Worm (Caenorhabditis elegans) whole organism, young adult: ENCODE data around the gene R05G6.9.
A peak's percentile ranks its signal among the peaks of the same experiment; 100 is the strongest.

Source experiments
- B0035.1 ChIP-seq: sonication (generic microtip); optimal IDR thresholded peaks from 2 replicates; lab custom pipeline; 2016; ENCODE audit warnings: missing genetic modification characterization, mild to moderate bottlenecking, missing compliant biosample characterization, missing genotype, missing genetic modification reagents
- B0336.3 ChIP-seq: fragments of 200-800 bp; sonication (Bioruptor generic); IDR thresholded peaks from 2 replicates; pipeline ENCODE4 v1.3.6; 2022; ENCODE audit warnings: missing genetic modification characterization, missing compliant biosample characterization
- D2030.7 ChIP-seq: fragments of 200-800 bp; sonication (Bioruptor generic); IDR thresholded peaks from 2 replicates; pipeline ENCODE4 v1.3.6; 2022; ENCODE audit warnings: missing genetic modification reagents, missing genetic modification characterization, missing compliant biosample characterization
- F33H1.4 ChIP-seq: fragments of 200-800 bp; sonication (Bioruptor generic); IDR thresholded peaks from 2 replicates; pipeline ENCODE4 v1.3.6; 2022; ENCODE audit warnings: missing genetic modification reagents, missing genetic modification characterization, missing compliant biosample characterization
- F49E8.2 ChIP-seq: sonication (generic microtip); optimal IDR thresholded peaks from 3 replicates; lab custom pipeline; 2017; ENCODE audit warnings: missing genetic modification characterization, mild to moderate bottlenecking, missing compliant biosample characterization, antibody characterized with exemption, moderate library complexity; ENCODE audit not compliant: insufficient read depth
- F55B11.4 ChIP-seq: sonication (generic microtip); optimal IDR thresholded peaks from 2 replicates; lab custom pipeline; 2016; ENCODE audit warnings: missing compliant biosample characterization, missing genetic modification characterization, borderline replicate concordance; ENCODE audit not compliant: insufficient read depth
- F57C9.4 ChIP-seq: sonication (generic microtip); optimal IDR thresholded peaks from 2 replicates; lab custom pipeline; 2017; ENCODE audit warnings: mild to moderate bottlenecking, missing genetic modification characterization, missing compliant biosample characterization
- K11D2.4 ChIP-seq: fragments of 200-800 bp; sonication (Bioruptor generic); IDR thresholded peaks from 2 replicates; pipeline ENCODE4 v1.3.6; 2022; ENCODE audit warnings: missing genetic modification reagents, missing genetic modification characterization, missing compliant biosample characterization
- K12H6.12 ChIP-seq: fragments of 200-800 bp; sonication (Bioruptor generic); optimal IDR thresholded peaks from 2 replicates; lab custom pipeline; 2018; ENCODE audit warnings: mild to moderate bottlenecking, missing genetic modification characterization, missing compliant biosample characterization
- Y53F4B.3 ChIP-seq: fragments of 200-800 bp; sonication (Bioruptor generic); IDR thresholded peaks from 2 replicates; pipeline ENCODE4 v1.3.6; 2022; ENCODE audit warnings: missing genetic modification reagents, missing genetic modification characterization, missing compliant biosample characterization
- Y53G8AR.9 ChIP-seq: fragments of 200-800 bp; sonication (Bioruptor generic); conservative IDR thresholded peaks from 2 replicates; pipeline ENCODE4 v1.3.6; 2022; ENCODE audit warnings: missing genetic modification reagents, missing genetic modification characterization, missing compliant biosample characterization
- aptf-3 ChIP-seq: fragments of 200-800 bp; sonication (Bioruptor generic); IDR thresholded peaks from 2 replicates; pipeline ENCODE4 v1.3.6; 2022; ENCODE audit warnings: missing genetic modification characterization, missing compliant biosample characterization
- atf-7 ChIP-seq: sonication (generic microtip); optimal IDR thresholded peaks from 2 replicates; lab custom pipeline; 2017; ENCODE audit warnings: mild to moderate bottlenecking, missing genetic modification characterization, missing compliant biosample characterization
- athp-1 ChIP-seq: sonication (generic microtip); optimal IDR thresholded peaks from 2 replicates; lab custom pipeline; 2017; ENCODE audit warnings: mild to moderate bottlenecking, missing genetic modification characterization, missing compliant biosample characterization
- ccch-3 ChIP-seq: fragments of 200-800 bp; sonication (Bioruptor generic); optimal IDR thresholded peaks from 2 replicates; lab custom pipeline; 2018; ENCODE audit warnings: mild to moderate bottlenecking, missing genetic modification characterization, missing compliant biosample characterization
- cebp-1 ChIP-seq, 2 experiments: fragments of 200-800 bp in 1 of 2; sonication (Bioruptor generic) in 1 of 2; sonication (generic microtip) in 1 of 2; IDR thresholded peaks in 1 of 2; optimal IDR thresholded peaks in 1 of 2; 2 replicates each; pipeline versions ENCODE4 v1.3.6 to Lab custom; 2017 to 2022; ENCODE audit warnings: missing compliant biosample characterization in 2 of 2, missing genetic modification characterization in 2 of 2, mild to moderate bottlenecking in 1 of 2, missing genetic modification reagents in 1 of 2, moderate library complexity in 1 of 2
- cebp-2 ChIP-seq: fragments of 200-800 bp; sonication (Bioruptor generic); IDR thresholded peaks from 2 replicates; pipeline ENCODE4 v1.3.6; 2022; ENCODE audit warnings: missing genetic modification characterization, missing compliant biosample characterization
- ceh-79 ChIP-seq: sonication (generic microtip); optimal IDR thresholded peaks from 2 replicates; lab custom pipeline; 2017; ENCODE audit warnings: mild to moderate bottlenecking, missing genetic modification characterization, missing compliant biosample characterization
- die-1 ChIP-seq: sonication (generic microtip); optimal IDR thresholded peaks from 2 replicates; lab custom pipeline; 2016; ENCODE audit warnings: missing genotype, mild to moderate bottlenecking, missing genetic modification characterization, missing compliant biosample characterization
- egrh-3 ChIP-seq: fragments of 200-800 bp; sonication (Bioruptor generic); IDR thresholded peaks from 2 replicates; pipeline ENCODE4 v1.3.6; 2022; ENCODE audit warnings: missing genetic modification reagents, missing genetic modification characterization, missing compliant biosample characterization
- ekl-4 ChIP-seq: fragments of 200-800 bp; sonication (Bioruptor generic); IDR thresholded peaks from 2 replicates; pipeline ENCODE4 v1.3.6; 2022; ENCODE audit warnings: missing genetic modification reagents, missing genetic modification characterization, missing compliant biosample characterization
- fkh-3 ChIP-seq: sonication (generic microtip); optimal IDR thresholded peaks from 2 replicates; lab custom pipeline; 2016; ENCODE audit warnings: mild to moderate bottlenecking, missing genetic modification characterization, missing compliant biosample characterization
- hlh-12 ChIP-seq: sonication (generic microtip); optimal IDR thresholded peaks from 2 replicates; lab custom pipeline; 2016; ENCODE audit warnings: missing genetic modification characterization, missing compliant biosample characterization
- hmg-1.2 ChIP-seq: fragments of 200-800 bp; sonication (Bioruptor generic); IDR thresholded peaks from 2 replicates; pipeline ENCODE4 v1.3.6; 2022; ENCODE audit warnings: missing genetic modification reagents, missing genetic modification characterization, missing compliant biosample characterization
- hsf-1 ChIP-seq: fragments of 200-800 bp; sonication (Bioruptor generic); IDR thresholded peaks from 2 replicates; pipeline ENCODE4 v1.3.6; 2022; ENCODE audit warnings: missing genetic modification reagents, missing genetic modification characterization, missing compliant biosample characterization
- let-607 ChIP-seq, 2 experiments: fragments of 200-800 bp in 1 of 2; sonication (Bioruptor generic) in 1 of 2; sonication (generic microtip) in 1 of 2; optimal IDR thresholded peaks; 2 replicates each; lab custom pipeline; 2016 to 2018; ENCODE audit warnings: mild to moderate bottlenecking in 2 of 2, missing compliant biosample characterization in 2 of 2, missing genetic modification characterization in 2 of 2, moderate library complexity in 2 of 2, missing genotype in 1 of 2
- madf-6 ChIP-seq: fragments of 200-800 bp; sonication (Bioruptor generic); IDR thresholded peaks from 2 replicates; pipeline ENCODE4 v1.3.6; 2022; ENCODE audit warnings: missing genetic modification reagents, missing genetic modification characterization, missing compliant biosample characterization
- madf-8 ChIP-seq: fragments of 200-800 bp; sonication (Bioruptor generic); conservative IDR thresholded peaks from 2 replicates; pipeline ENCODE4 v1.3.6; 2022; ENCODE audit warnings: missing genetic modification reagents, missing genetic modification characterization, missing compliant biosample characterization
- mxl-1 ChIP-seq: sonication (generic microtip); optimal IDR thresholded peaks from 2 replicates; lab custom pipeline; 2016; ENCODE audit warnings: missing genetic modification characterization, missing compliant biosample characterization
- nhr-80 ChIP-seq: sonication (generic microtip); optimal IDR thresholded peaks from 2 replicates; lab custom pipeline; 2016; ENCODE audit warnings: missing genetic modification characterization, missing compliant biosample characterization
- nhr-90 ChIP-seq: sonication (generic microtip); optimal IDR thresholded peaks from 2 replicates; lab custom pipeline; 2016; ENCODE audit warnings: missing genotype, mild to moderate bottlenecking, missing genetic modification characterization, missing compliant biosample characterization
- pha-4 ChIP-seq: fragments of 150-350 bp; sonication (generic microtip); optimal IDR thresholded peaks from 2 replicates; lab custom pipeline; 2014; ENCODE audit warnings: missing biosample characterization, missing genetic modification reagents, missing genetic modification characterization
- rec-8 ChIP-seq, 2 experiments: sonication (generic microtip); optimal IDR thresholded peaks; 2 replicates each; lab custom pipeline; 2016; ENCODE audit warnings: mild to moderate bottlenecking in 2 of 2, missing genetic modification characterization in 2 of 2, missing genetic modification reagents in 2 of 2, missing genotype in 2 of 2, missing biosample characterization in 1 of 2, missing compliant biosample characterization in 1 of 2, moderate library complexity in 1 of 2
- sdz-38 ChIP-seq: sonication (generic microtip); optimal IDR thresholded peaks from 2 replicates; lab custom pipeline; 2016; ENCODE audit warnings: missing genotype, missing genetic modification characterization, missing compliant biosample characterization
- snpc-4 ChIP-seq, 5 experiments: fragments of 150-350 bp in 1 of 5; sonication (generic microtip) in 4 of 5; optimal IDR thresholded peaks; 2 replicates each; lab custom pipeline; 2014 to 2018; ENCODE audit warnings: missing genetic modification characterization in 5 of 5, missing biosample characterization in 3 of 5, antibody characterized with exemption in 2 of 5, mild to moderate bottlenecking in 2 of 5, missing compliant biosample characterization in 2 of 5, missing genotype in 2 of 5, moderate library complexity in 2 of 5, missing genetic modification reagents in 1 of 5
- tbp1 ChIP-seq: fragments of 200-800 bp; sonication (Bioruptor generic); optimal IDR thresholded peaks from 2 replicates; lab custom pipeline; 2018; ENCODE audit warnings: mild to moderate bottlenecking, missing genetic modification characterization, missing compliant biosample characterization
- tlf-1 ChIP-seq: fragments of 200-800 bp; sonication (Bioruptor generic); optimal IDR thresholded peaks from 2 replicates; lab custom pipeline; 2018; ENCODE audit warnings: mild to moderate bottlenecking, missing genetic modification characterization, missing compliant biosample characterization
- unc-130 ChIP-seq: sonication (generic microtip); optimal IDR thresholded peaks from 2 replicates; lab custom pipeline; 2016; ENCODE audit warnings: missing genetic modification reagents, missing genetic modification characterization, missing compliant biosample characterization
- unc-62 ChIP-seq: fragments of 150-350 bp; optimal IDR thresholded peaks from 2 replicates; lab custom pipeline; 2014; ENCODE audit warnings: missing biosample characterization, missing genetic modification reagents, missing genetic modification characterization
- zim-3 ChIP-seq: sonication (generic microtip); optimal IDR thresholded peaks from 2 replicates; lab custom pipeline; 2017; ENCODE audit warnings: mild to moderate bottlenecking, missing genetic modification characterization, moderate library complexity, missing compliant biosample characterization
- ztf-28 ChIP-seq: fragments of 200-800 bp; sonication (Bioruptor generic); IDR thresholded peaks from 2 replicates; pipeline ENCODE4 v1.3.6; 2022; ENCODE audit warnings: missing genetic modification reagents, missing genetic modification characterization, missing compliant biosample characterization
- ztf-6 ChIP-seq: fragments of 200-800 bp; sonication (Bioruptor generic); IDR thresholded peaks from 2 replicates; pipeline ENCODE4 v1.3.6; 2022; ENCODE audit warnings: missing genetic modification reagents, missing genetic modification characterization, missing compliant biosample characterization

The R05G6.9 gene

ce11 chrIV:7497750-7498149 is 18.3 kb downstream of the R05G6.9 start, which contains the start of gene egas-4:
Gene egas-4, minus strand, starts transcription at chrIV:7497850.
- TF ChIP-seq unc-130 (GFP tag; lab: Kevin White, UChicago), result no peak
- no peak for TF ChIP-seq hsf-1 (GFP tag; lab: Robert Waterston, UW)
- TF ChIP-seq ceh-79 (tag; lab: Kevin White, UChicago), result no peak
- no peak for TF ChIP-seq atf-7 (tag; lab: Kevin White, UChicago)
- no peak for TF ChIP-seq Y53G8AR.9 (GFP tag; lab: Robert Waterston, UW)

- TF ChIP-seq Y53F4B.3 (GFP tag; lab: Robert Waterston, UW) (no peak), nhr-80 (peak; percentile 86)
Measured at ce11 chrIV:7497205-7497604, 18.9 kb downstream of the R05G6.9 start.

- TF ChIP-seq nhr-90 (tag; lab: Kevin White, UChicago), result no peak
- TF ChIP-seq ztf-6 (GFP tag; lab: Robert Waterston, UW), result no peak
- TF ChIP-seq let-607 (tag; optimal IDR thresholded peaks at IDR 0.05; lab: Kevin White, UChicago), result no peak
- TF ChIP-seq Y53F4B.3 (GFP tag; lab: Robert Waterston, UW), result no peak
- no peak for TF ChIP-seq egrh-3 (GFP tag; lab: Robert Waterston, UW)
- no peak for TF ChIP-seq zim-3 (tag; lab: Kevin White, UChicago)
- TF ChIP-seq ztf-28, result no peak
- no peak for TF ChIP-seq hlh-12
- no peak for TF ChIP-seq atf-7 (tag; lab: Kevin White, UChicago)
- TF ChIP-seq aptf-3 (GFP tag; lab: Robert Waterston, UW), result no peak
- TF ChIP-seq tbp1 (GFP tag; lab: Kevin White, UChicago), result no peak
- no peak for TF ChIP-seq ccch-3 (GFP tag; lab: Kevin White, UChicago)
- TF ChIP-seq K12H6.12 (tag; lab: Kevin White, UChicago), result no peak
- no peak for TF ChIP-seq fkh-3
- TF ChIP-seq ceh-79 (tag; lab: Kevin White, UChicago), result no peak
- TF ChIP-seq F57C9.4 (tag; lab: Kevin White, UChicago), result no peak
- TF ChIP-seq Y53G8AR.9 (GFP tag; lab: Robert Waterston, UW), result no peak
- TF ChIP-seq F49E8.2 (tag; lab: Kevin White, UChicago), result no peak
- TF ChIP-seq F33H1.4 (GFP tag; lab: Robert Waterston, UW), result no peak
Measured at ce11 chrIV:7491464-7491863, 24.6 kb downstream of the R05G6.9 start, which contains the start of gene F55G1.1. Gene F55G1.1, plus strand, starts transcription at chrIV:7491764.

DNA sequence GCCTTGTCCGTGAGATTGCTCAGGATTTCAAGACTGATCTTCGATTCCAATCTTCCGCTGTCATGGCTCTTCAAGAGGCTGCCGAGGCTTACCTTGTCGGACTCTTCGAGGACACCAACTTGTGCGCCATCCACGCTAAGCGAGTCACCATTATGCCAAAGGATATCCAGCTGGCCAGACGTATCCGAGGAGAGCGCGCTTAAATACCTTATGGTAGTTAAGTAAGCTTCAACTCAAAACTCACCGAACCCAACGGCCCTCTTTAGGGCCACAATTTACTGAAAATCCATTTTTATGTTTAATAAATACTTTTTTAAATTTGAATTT is 27.6 kb downstream of the R05G6.9 start:
- TF ChIP-seq ekl-4, result peak; percentile 57; the same call in 1 of the 2 replicates
- TF ChIP-seq Y53G8AR.9 (GFP tag; lab: Robert Waterston, UW), result peak; percentile 85
- no peak for TF ChIP-seq mxl-1 (tag; lab: Kevin White, UChicago)
- TF ChIP-seq cebp-2 (GFP tag; lab: Robert Waterston, UW), result peak; percentile 75; the same call in 1 of the 2 replicates
- TF ChIP-seq cebp-1 (GFP tag; IDR thresholded peaks at IDR 0.05; lab: Robert Waterston, UW), result no peak
- TF ChIP-seq cebp-1 (tag; optimal IDR thresholded peaks at IDR 0.05; lab: Kevin White, UChicago), result no peak
- TF ChIP-seq F55B11.4 (tag; lab: Kevin White, UChicago), result no peak
- TF ChIP-seq ztf-28, result no peak
- TF ChIP-seq athp-1 (tag; lab: Kevin White, UChicago), result peak; percentile 27
- no peak for TF ChIP-seq B0035.1 (tag; lab: Kevin White, UChicago)
- TF ChIP-seq B0336.3 (GFP tag; lab: Robert Waterston, UW), result peak; percentile 84
- no peak for TF ChIP-seq unc-62 (GFP tag; lab: Kevin White, UChicago)
- no peak for TF ChIP-seq pha-4 (tag; lab: Kevin White, UChicago)
- TF ChIP-seq hmg-1.2 (GFP tag; lab: Robert Waterston, UW), result no peak
- TF ChIP-seq snpc-4 (GFP tag; optimal IDR thresholded peaks at IDR 0.05; lab: Kevin White, UChicago), result no peak
- TF ChIP-seq snpc-4 (tag; optimal IDR thresholded peaks at IDR 0.05; lab: Kevin White, UChicago), result peak in 1 of 4 experiments; percentile 75
- TF ChIP-seq rec-8 (tag; optimal IDR thresholded peaks at IDR 0.05; lab: Kevin White, UChicago), result peak in 1 of 2 experiments; percentile 32
- peak; percentile 63 for TF ChIP-seq madf-6 (GFP tag; lab: Robert Waterston, UW)
- no peak for TF ChIP-seq D2030.7 (GFP tag; lab: Robert Waterston, UW)
- TF ChIP-seq die-1 (tag; lab: Kevin White, UChicago), result peak; percentile 53
- no peak for TF ChIP-seq let-607 (tag; optimal IDR thresholded peaks at IDR 0.05; lab: Kevin White, UChicago)
- TF ChIP-seq tlf-1 (GFP tag; lab: Kevin White, UChicago), result peak; percentile 51
- TF ChIP-seq madf-8 (GFP tag; lab: Robert Waterston, UW), result no peak; the same call in 1 of the 2 replicates
- no peak for TF ChIP-seq K11D2.4 (GFP tag; lab: Robert Waterston, UW)
- no peak for TF ChIP-seq sdz-38 (tag; lab: Kevin White, UChicago)
- no peak for TF ChIP-seq F33H1.4 (GFP tag; lab: Robert Waterston, UW)
